Fruit fly (Drosophila melanogaster) whole organism, embryonic: ENCODE data around the gene CG1463.

ENCODE experiments used
- ATbp ChIP-seq: fragments of 200-800 bp; sonication (Bioruptor generic); optimal IDR thresholded peaks from 2 replicates; lab custom pipeline; 2017; ENCODE audit warnings: missing biosample characterization, mild to moderate bottlenecking, missing genetic modification characterization, missing genetic modification reagents
- B-H1 ChIP-seq: fragments of 200-800 bp; sonication (Bioruptor generic); IDR thresholded peaks from 3 replicates; pipeline ENCODE4 v1.3.6; 2022; ENCODE audit warnings: missing biosample characterization, missing genetic modification characterization
- CG11695 ChIP-seq: fragments of 200-800 bp; sonication (Bioruptor generic); IDR thresholded peaks from 3 replicates; pipeline ENCODE4 v1.3.6; 2022; ENCODE audit warnings: missing biosample characterization, missing genetic modification characterization
- CG12744 ChIP-seq: fragments of 200-800 bp; sonication (Bioruptor generic); optimal IDR thresholded peaks from 2 replicates; lab custom pipeline; 2016; ENCODE audit warnings: missing biosample characterization, missing genetic modification characterization
- CG14014 ChIP-seq: fragments of 200-800 bp; sonication (Bioruptor generic); IDR thresholded peaks from 2 replicates; pipeline ENCODE4 v1.3.6; 2022; ENCODE audit warnings: missing biosample characterization, missing genetic modification characterization
- CG15479 ChIP-seq: fragments of 200-800 bp; sonication (Bioruptor generic); optimal IDR thresholded peaks from 3 replicates; lab custom pipeline; 2019; ENCODE audit warnings: missing biosample characterization, mild to moderate bottlenecking, missing genetic modification characterization, moderate library complexity
- CG1603 ChIP-seq: fragments of 200-800 bp; sonication (Bioruptor generic); optimal IDR thresholded peaks from 2 replicates; lab custom pipeline; 2019; ENCODE audit warnings: missing biosample characterization, mild to moderate bottlenecking, missing genetic modification characterization, moderate library complexity
- CG16813 ChIP-seq: fragments of 200-800 bp; sonication (Bioruptor generic); IDR thresholded peaks from 3 replicates; pipeline ENCODE4 v1.3.6; 2022; ENCODE audit warnings: missing biosample characterization, missing genetic modification characterization; ENCODE audit not compliant: partially characterized antibody
- CG17359 ChIP-seq: fragments of 200-800 bp; sonication (Bioruptor generic); optimal IDR thresholded peaks from 3 replicates; lab custom pipeline; 2018; ENCODE audit warnings: missing biosample characterization, mild to moderate bottlenecking, missing genetic modification characterization, moderate library complexity
- CG17829 ChIP-seq: fragments of 200-800 bp; optimal IDR thresholded peaks from 2 replicates; lab custom pipeline; 2019; ENCODE audit warnings: missing biosample characterization, mild to moderate bottlenecking, missing genetic modification characterization, moderate library complexity
- CG2116 ChIP-seq: fragments of 200-800 bp; sonication (Bioruptor generic); optimal IDR thresholded peaks from 3 replicates; lab custom pipeline; 2018; ENCODE audit warnings: missing biosample characterization, mild to moderate bottlenecking, missing genetic modification characterization
- CG2199 ChIP-seq: fragments of 200-800 bp; sonication (Bioruptor generic); IDR thresholded peaks from 3 replicates; pipeline ENCODE4 v1.3.6; 2022; ENCODE audit warnings: missing biosample characterization, missing genetic modification characterization
- CG8944 ChIP-seq: fragments of 200-800 bp; sonication (Bioruptor generic); optimal IDR thresholded peaks from 3 replicates; lab custom pipeline; 2016; ENCODE audit warnings: missing biosample characterization, missing genetic modification characterization
- CG9215 ChIP-seq: fragments of 200-800 bp; sonication (Bioruptor generic); IDR thresholded peaks from 2 replicates; pipeline ENCODE4 v1.3.6; 2022; ENCODE audit warnings: missing biosample characterization, missing genetic modification characterization
- CTCF ChIP-seq: fragments of 200-800 bp; sonication (Bioruptor generic); optimal IDR thresholded peaks from 2 replicates; lab custom pipeline; 2017; ENCODE audit warnings: missing biosample characterization, mild to moderate bottlenecking, missing genetic modification characterization, moderate library complexity
- Dip3 ChIP-seq: fragments of 200-800 bp; sonication (Bioruptor generic); optimal IDR thresholded peaks from 3 replicates; lab custom pipeline; 2016; ENCODE audit warnings: missing biosample characterization, missing genetic modification characterization
- Gug ChIP-seq: fragments of 200-800 bp; sonication (Bioruptor generic); IDR thresholded peaks from 4 replicates; pipeline ENCODE4 v1.3.6; 2022; ENCODE audit warnings: missing biosample characterization, missing genetic modification characterization
- H15 ChIP-seq: fragments of 200-800 bp; sonication (Bioruptor generic); IDR thresholded peaks from 3 replicates; pipeline ENCODE4 v1.3.6; 2022; ENCODE audit warnings: missing biosample characterization, missing genetic modification characterization
- Hr39 ChIP-seq: fragments of >200 bp; optimal IDR thresholded peaks from 2 replicates; lab custom pipeline; 2017
- Meics ChIP-seq: fragments of 200-800 bp; sonication (Bioruptor generic); optimal IDR thresholded peaks from 2 replicates; lab custom pipeline; 2017; ENCODE audit warnings: missing biosample characterization, mild to moderate bottlenecking, missing genetic modification characterization
- Oli ChIP-seq: fragments of 200-800 bp; sonication (Bioruptor generic); optimal IDR thresholded peaks from 2 replicates; lab custom pipeline; 2018; ENCODE audit warnings: missing biosample characterization, mild to moderate bottlenecking, missing genetic modification characterization, moderate library complexity
- Sin3A ChIP-seq: fragments of >200 bp; optimal IDR thresholded peaks from 2 replicates; lab custom pipeline; 2018
- Sox100B ChIP-seq: fragments of 200-800 bp; sonication (Bioruptor generic); optimal IDR thresholded peaks from 3 replicates; lab custom pipeline; 2018; ENCODE audit warnings: missing biosample characterization, mild to moderate bottlenecking, missing genetic modification characterization
- Sry-β ChIP-seq: fragments of 200-800 bp; sonication (Bioruptor generic); optimal IDR thresholded peaks from 2 replicates; lab custom pipeline; 2018; ENCODE audit warnings: missing biosample characterization, mild to moderate bottlenecking, missing genetic modification characterization, moderate library complexity
- Sry-δ ChIP-seq: fragments of 200-800 bp; sonication (Bioruptor generic); optimal IDR thresholded peaks from 2 replicates; lab custom pipeline; 2016; ENCODE audit warnings: missing biosample characterization, missing genetic modification characterization
- Ssrp ChIP-seq: fragments of 200-800 bp; sonication (Bioruptor generic); optimal IDR thresholded peaks from 2 replicates; lab custom pipeline; 2018; ENCODE audit warnings: missing biosample characterization, mild to moderate bottlenecking, missing genetic modification characterization, moderate library complexity
- btn ChIP-seq: fragments of 200-800 bp; sonication (Bioruptor generic); optimal IDR thresholded peaks from 2 replicates; lab custom pipeline; 2016; ENCODE audit warnings: missing biosample characterization, missing genetic modification characterization
- cato ChIP-seq: fragments of 200-800 bp; sonication (Bioruptor generic); optimal IDR thresholded peaks from 2 replicates; lab custom pipeline; 2016; ENCODE audit warnings: missing biosample characterization, missing genetic modification characterization, borderline replicate concordance
- chinmo ChIP-seq: fragments of 200-800 bp; sonication (Bioruptor generic); IDR thresholded peaks from 4 replicates; pipeline ENCODE4 v1.3.6; 2022; ENCODE audit warnings: missing biosample characterization, missing genetic modification characterization; ENCODE audit not compliant: partially characterized antibody
- ci ChIP-seq: fragments of 200-800 bp; sonication (Bioruptor generic); IDR thresholded peaks from 3 replicates; pipeline ENCODE4 v1.3.6; 2022; ENCODE audit warnings: missing biosample characterization, missing genetic modification characterization
- crp ChIP-seq, 2 experiments: fragments of 200-800 bp; sonication (Bioruptor generic); optimal IDR thresholded peaks; 2 replicates in 1 of 2; 3 replicates in 1 of 2; lab custom pipeline; 2017; ENCODE audit warnings: missing biosample characterization in 2 of 2, missing genetic modification characterization in 2 of 2, mild to moderate bottlenecking in 1 of 2, moderate library complexity in 1 of 2
- dmrt11E ChIP-seq: fragments of 200-800 bp; sonication (Bioruptor generic); optimal IDR thresholded peaks from 3 replicates; lab custom pipeline; 2018; ENCODE audit warnings: missing biosample characterization, mild to moderate bottlenecking, missing genetic modification characterization, moderate library complexity
- eve ChIP-seq, 2 experiments: fragments of >200 bp; optimal IDR thresholded peaks; 2 replicates each; lab custom pipeline; 2017; ENCODE audit warnings: missing biosample characterization in 2 of 2, missing genetic modification characterization in 2 of 2
- fd3F ChIP-seq: fragments of 200-800 bp; sonication (Bioruptor generic); optimal IDR thresholded peaks from 2 replicates; lab custom pipeline; 2018; ENCODE audit warnings: missing biosample characterization, mild to moderate bottlenecking, missing genetic modification characterization, moderate library complexity
- gfzf ChIP-seq: fragments of 200-800 bp; sonication (Bioruptor generic); optimal IDR thresholded peaks from 2 replicates; lab custom pipeline; 2016; ENCODE audit warnings: missing biosample characterization, mild to moderate bottlenecking, missing genetic modification characterization, moderate library complexity
- gro ChIP-seq: fragments of 200-800 bp; sonication (Bioruptor generic); optimal IDR thresholded peaks from 2 replicates; lab custom pipeline; 2016; ENCODE audit warnings: missing biosample characterization, missing genetic modification characterization
- hb ChIP-seq: fragments of 200-800 bp; sonication (Bioruptor generic); IDR thresholded peaks from 3 replicates; pipeline ENCODE4 v1.3.6; 2022; ENCODE audit warnings: missing biosample characterization, missing genetic modification characterization; ENCODE audit not compliant: partially characterized antibody
- hkb ChIP-seq, 2 experiments: fragments of 200-800 bp in 1 of 2; fragments of >200 bp in 1 of 2; sonication (Bioruptor generic) in 1 of 2; IDR thresholded peaks in 1 of 2; optimal IDR thresholded peaks in 1 of 2; 2 replicates each; pipeline versions ENCODE4 v1.3.6 to Lab custom; 2017 to 2022; ENCODE audit warnings: missing biosample characterization in 1 of 2, missing genetic modification characterization in 1 of 2
- lilli ChIP-seq: fragments of 200-800 bp; sonication (Bioruptor generic); optimal IDR thresholded peaks from 3 replicates; lab custom pipeline; 2016; ENCODE audit warnings: missing biosample characterization, missing genetic modification characterization
- lov ChIP-seq, 2 experiments: fragments of 200-800 bp in 1 of 2; fragments of >200 bp in 1 of 2; sonication (Bioruptor generic) in 1 of 2; IDR thresholded peaks in 1 of 2; optimal IDR thresholded peaks in 1 of 2; 2 replicates in 1 of 2; 3 replicates in 1 of 2; pipeline versions ENCODE4 v1.3.6 to Lab custom; 2017 to 2022; ENCODE audit warnings: missing biosample characterization in 1 of 2, missing genetic modification characterization in 1 of 2
- nau ChIP-seq: fragments of 200-800 bp; sonication (Bioruptor generic); optimal IDR thresholded peaks from 3 replicates; lab custom pipeline; 2017; ENCODE audit warnings: missing biosample characterization, mild to moderate bottlenecking, missing genetic modification characterization, missing genetic modification reagents
- onecut ChIP-seq: fragments of 200-800 bp; sonication (Bioruptor generic); IDR thresholded peaks from 2 replicates; pipeline ENCODE4 v1.3.6; 2022; ENCODE audit warnings: missing biosample characterization, missing genetic modification characterization
- pfk ChIP-seq: fragments of 200-800 bp; sonication (Bioruptor generic); optimal IDR thresholded peaks from 2 replicates; lab custom pipeline; 2018; ENCODE audit warnings: missing biosample characterization, mild to moderate bottlenecking, missing genetic modification characterization, moderate library complexity
- pita ChIP-seq: fragments of 200-800 bp; sonication (Bioruptor generic); optimal IDR thresholded peaks from 2 replicates; lab custom pipeline; 2017; ENCODE audit warnings: missing biosample characterization, mild to moderate bottlenecking, missing genetic modification characterization
- psq ChIP-seq: fragments of 200-800 bp; sonication (Bioruptor generic); optimal IDR thresholded peaks from 2 replicates; lab custom pipeline; 2017; ENCODE audit warnings: missing biosample characterization, missing genetic modification characterization
- repo ChIP-seq: fragments of 200-800 bp; sonication (Bioruptor generic); optimal IDR thresholded peaks from 2 replicates; lab custom pipeline; 2016; ENCODE audit warnings: missing biosample characterization, missing genetic modification characterization
- sd ChIP-seq: fragments of 200-800 bp; sonication (Bioruptor generic); optimal IDR thresholded peaks from 3 replicates; lab custom pipeline; 2018; ENCODE audit warnings: missing biosample characterization, mild to moderate bottlenecking, missing genetic modification characterization, moderate library complexity
- trem ChIP-seq: fragments of 200-800 bp; optimal IDR thresholded peaks from 3 replicates; lab custom pipeline; 2019; ENCODE audit warnings: missing biosample characterization, mild to moderate bottlenecking, missing genetic modification characterization, moderate library complexity
- zfh1 ChIP-seq: fragments of 200-800 bp; sonication (Bioruptor generic); IDR thresholded peaks from 3 replicates; pipeline ENCODE4 v1.3.6; 2022; ENCODE audit warnings: missing biosample characterization, missing genetic modification characterization

CG1463 gene

DNA sequence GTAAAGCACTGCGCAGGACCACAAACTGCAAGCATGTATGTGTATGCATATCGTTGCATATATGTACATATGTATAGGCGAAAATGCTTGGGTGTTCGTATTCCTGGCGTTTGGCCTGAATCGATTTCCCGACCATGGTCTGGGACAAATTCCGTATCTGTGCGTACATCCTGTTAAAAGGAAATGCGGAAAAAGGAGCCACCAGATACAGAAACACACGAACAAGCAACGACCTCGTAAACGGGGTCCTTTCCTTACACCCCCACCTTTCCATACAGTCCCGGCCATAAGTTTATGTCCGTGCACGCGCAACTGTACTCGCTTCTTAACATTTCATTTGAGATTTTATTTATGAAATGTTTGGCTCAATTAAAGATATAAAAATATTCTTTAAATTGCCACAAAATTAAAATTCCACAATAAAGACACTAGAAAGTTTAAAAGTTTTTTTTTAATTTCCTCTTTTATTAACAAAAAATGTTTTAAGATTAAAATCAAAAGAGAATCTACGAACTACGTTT is 27.5 kb downstream of the CG1463 start (continued):
- peak; percentile 96 for TF ChIP-seq onecut (GFP tag; lab: Robert Waterston, UW)
- no peak for TF ChIP-seq CG9215 (GFP tag; lab: Robert Waterston, UW)
- TF ChIP-seq dmrt11E (tag; lab: Kevin White, UChicago), result no peak
- TF ChIP-seq trem, result no peak
- no peak for TF ChIP-seq Sin3A (lab: Kevin White, UChicago)
- TF ChIP-seq pita, result no peak
- TF ChIP-seq CG8944 (GFP tag; lab: Kevin White, UChicago), result no peak
- TF ChIP-seq B-H1 (GFP tag; lab: Robert Waterston, UW), result no peak
- TF ChIP-seq psq (GFP tag; lab: Kevin White, UChicago), result no peak
- no peak for TF ChIP-seq Oli
- TF ChIP-seq CG17829 (tag; lab: Kevin White, UChicago), result no peak
- no peak for TF ChIP-seq eve (GFP tag; optimal IDR thresholded peaks at IDR 0.05; lab: Kevin White, UChicago)
- TF ChIP-seq nau (GFP tag; lab: Kevin White, UChicago), result no peak
- no peak for TF ChIP-seq hkb (optimal IDR thresholded peaks at IDR 0.05; lab: Kevin White, UChicago)
- no peak for TF ChIP-seq hkb (GFP tag; IDR thresholded peaks at IDR 0.05; lab: Robert Waterston, UW)
- peak; percentile 35; the same call in 1 of the 2 replicates for TF ChIP-seq CG14014
- TF ChIP-seq CG17359 (tag; lab: Kevin White, UChicago), result no peak
- TF ChIP-seq sd (tag; lab: Kevin White, UChicago), result no peak
- TF ChIP-seq Sry-δ (GFP tag; lab: Kevin White, UChicago), result no peak
- no peak for TF ChIP-seq CG12744
- no peak for TF ChIP-seq Hr39 (lab: Kevin White, UChicago)
- no peak for TF ChIP-seq Sox100B (GFP tag; lab: Kevin White, UChicago)
- TF ChIP-seq CG1603, result no peak
- no peak for TF ChIP-seq Ssrp (tag; lab: Kevin White, UChicago)
- no peak for TF ChIP-seq pfk (GFP tag; lab: Kevin White, UChicago)
- no peak for TF ChIP-seq Meics (GFP tag; lab: Kevin White, UChicago)
- no peak for TF ChIP-seq ATbp
- no peak for TF ChIP-seq zfh1 (GFP tag; lab: Robert Waterston, UW)
- no peak for TF ChIP-seq CG2199 (GFP tag; lab: Robert Waterston, UW)
- TF ChIP-seq chinmo (GFP tag; lab: Robert Waterston, UW), result 0 out of 4 replicates have a peak, but pooled peaks have one; percentile 44
- 0 out of 3 replicates have a peak, but pooled peaks have one; percentile 8 for TF ChIP-seq H15 (GFP tag; lab: Robert Waterston, UW)
- TF ChIP-seq ci (GFP tag; lab: Robert Waterston, UW), result peak; percentile 28; the same call in 1 of the 3 replicates
- no peak for TF ChIP-seq hb (GFP tag; lab: Robert Waterston, UW)
- TF ChIP-seq Gug (GFP tag; lab: Robert Waterston, UW), result no peak
- peak; percentile 11 for TF ChIP-seq lilli (GFP tag; lab: Kevin White, UChicago)
- TF ChIP-seq, all 482 proteins: peak for 31

DNA sequence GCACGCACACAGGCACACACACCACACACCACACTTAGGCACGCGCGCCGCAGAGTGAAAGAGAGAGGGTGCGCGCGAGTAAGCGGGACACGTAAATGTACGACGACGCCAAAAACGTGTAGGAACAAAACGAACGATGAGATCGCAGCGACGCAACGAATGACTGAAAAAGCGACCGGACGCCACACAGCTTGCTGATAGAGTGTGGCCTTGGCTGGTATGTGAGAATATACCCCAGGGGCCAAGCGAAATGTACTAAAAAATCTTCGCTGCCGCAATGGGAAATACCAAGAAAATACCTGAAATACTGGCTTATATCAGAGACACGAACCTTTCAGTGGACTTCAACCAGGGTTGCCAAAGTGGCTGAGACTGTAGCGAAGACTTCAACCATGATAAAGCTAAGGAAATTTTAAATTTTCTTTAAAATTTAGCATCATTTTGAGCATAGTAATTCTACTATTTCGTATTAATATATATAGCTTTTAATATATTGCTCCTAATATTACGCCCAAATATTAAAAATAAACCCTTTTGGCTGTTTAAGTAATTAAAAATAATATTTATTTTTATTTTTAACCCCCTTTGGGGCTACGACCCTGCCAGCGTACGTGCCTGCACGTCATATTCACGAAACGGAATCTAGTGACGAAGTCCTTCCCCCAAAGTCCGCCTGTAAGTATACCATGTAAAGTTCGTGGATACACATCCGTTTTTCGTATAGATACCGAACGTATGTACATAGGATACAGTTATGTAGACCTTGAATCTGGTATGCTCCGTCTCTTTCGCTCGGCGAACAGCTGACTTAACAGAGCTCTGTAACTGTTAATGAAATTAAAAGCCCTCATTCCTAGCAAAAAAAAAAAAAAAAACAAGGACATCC is 28.2 kb downstream of the CG1463 start, which contains the start of gene Pits:
Pits (minus strand) TSS at position 210 of the 886 bp plus-strand sequence.
- TF ChIP-seq crp (GFP tag; optimal IDR thresholded peaks at IDR 0.05; lab: Kevin White, UChicago) (peak in 1 of 2 experiments; percentile 68), CG16813 (GFP tag; lab: Robert Waterston, UW) (peak; percentile 34; the same call in 1 of the 3 replicates), cato (GFP tag; lab: Kevin White, UChicago) (no peak), CG2116 (peak; percentile 64), CG11695 (0 out of 3 replicates have a peak, but pooled peaks have one; percentile 7), Sry-β (GFP tag; lab: Kevin White, UChicago) (no peak), CTCF (peak; percentile 65), fd3F (GFP tag; lab: Kevin White, UChicago) (no peak), gro (GFP tag; lab: Kevin White, UChicago) (peak; percentile 87), Dip3 (GFP tag; lab: Kevin White, UChicago) (no peak), lov (optimal IDR thresholded peaks at IDR 0.05; lab: Kevin White, UChicago) (no peak), lov (GFP tag; IDR thresholded peaks at IDR 0.05; lab: Robert Waterston, UW) (no peak), repo (GFP tag; lab: Kevin White, UChicago) (peak; percentile 17), gfzf (GFP tag; lab: Kevin White, UChicago) (peak; percentile 99), btn (GFP tag; lab: Kevin White, UChicago) (peak; percentile 7), CG15479 (GFP tag; lab: Kevin White, UChicago) (peak; percentile 39)
